Worm (Caenorhabditis elegans) whole organism, mixed stage, embryonic: ENCODE data around the gene F07B10.4.

Experiments used
- M03D4.4 ChIP-seq: sonication (generic microtip); optimal IDR thresholded peaks from 2 replicates; lab custom pipeline; 2017; ENCODE audit warnings: mild to moderate bottlenecking, missing genetic modification characterization, missing compliant biosample characterization
- bed-3 ChIP-seq: fragments of 200-800 bp; sonication (Bioruptor generic); optimal IDR thresholded peaks from 3 replicates; lab custom pipeline; 2018; ENCODE audit warnings: mild to moderate bottlenecking, missing genetic modification characterization, moderate library complexity, missing compliant biosample characterization
- blmp-1 ChIP-seq: fragments of 150-350 bp; optimal IDR thresholded peaks from 2 replicates; lab custom pipeline; 2014; ENCODE audit warnings: missing biosample characterization, missing genetic modification characterization
- ceh-39 ChIP-seq: fragments of 150-350 bp; optimal IDR thresholded peaks from 2 replicates; lab custom pipeline; 2014; ENCODE audit warnings: missing biosample characterization, missing genetic modification characterization
- ceh-43 ChIP-seq: fragments of 200-800 bp; sonication (Bioruptor generic); optimal IDR thresholded peaks from 2 replicates; lab custom pipeline; 2018; ENCODE audit warnings: mild to moderate bottlenecking, missing genetic modification characterization, moderate library complexity, missing compliant biosample characterization
- ceh-83 ChIP-seq: fragments of 200-800 bp; sonication (Bioruptor generic); optimal IDR thresholded peaks from 2 replicates; lab custom pipeline; 2018; ENCODE audit warnings: mild to moderate bottlenecking, missing genetic modification characterization, missing compliant biosample characterization
- ces-1 ChIP-seq: fragments of 150-350 bp; optimal IDR thresholded peaks from 2 replicates; lab custom pipeline; 2014; ENCODE audit warnings: missing biosample characterization, missing genetic modification reagents, missing genetic modification characterization
- cnd-1 ChIP-seq: fragments of 200-800 bp; sonication (Bioruptor generic); optimal IDR thresholded peaks from 2 replicates; lab custom pipeline; 2018; ENCODE audit warnings: mild to moderate bottlenecking, missing genetic modification characterization, missing compliant biosample characterization
- drap-1 ChIP-seq: fragments of 200-800 bp; sonication (Bioruptor generic); optimal IDR thresholded peaks from 3 replicates; lab custom pipeline; 2018; ENCODE audit warnings: mild to moderate bottlenecking, missing genetic modification characterization, missing compliant biosample characterization
- elt-1 ChIP-seq: sonication (generic microtip); optimal IDR thresholded peaks from 2 replicates; lab custom pipeline; 2017; ENCODE audit warnings: missing genetic modification characterization, mild to moderate bottlenecking, missing compliant biosample characterization, antibody characterized with exemption, moderate library complexity, borderline replicate concordance; ENCODE audit not compliant: insufficient read depth
- elt-3 ChIP-seq: fragments of 150-350 bp; optimal IDR thresholded peaks from 2 replicates; lab custom pipeline; 2014; ENCODE audit warnings: missing biosample characterization, missing genetic modification characterization
- flh-1 ChIP-seq: fragments of 200-800 bp; sonication (Bioruptor generic); optimal IDR thresholded peaks from 2 replicates; lab custom pipeline; 2018; ENCODE audit warnings: mild to moderate bottlenecking, missing genetic modification characterization, moderate library complexity, missing compliant biosample characterization
- ham-2 ChIP-seq: fragments of 200-800 bp; sonication (Bioruptor generic); optimal IDR thresholded peaks from 2 replicates; lab custom pipeline; 2018; ENCODE audit warnings: mild to moderate bottlenecking, missing genetic modification characterization, missing compliant biosample characterization
- hlh-1 ChIP-seq: fragments of 150-350 bp; optimal IDR thresholded peaks from 2 replicates; lab custom pipeline; 2014; ENCODE audit warnings: missing biosample characterization, missing genetic modification reagents, missing genetic modification characterization
- lin-13 ChIP-seq: fragments of 150-350 bp; optimal IDR thresholded peaks from 2 replicates; lab custom pipeline; 2014; ENCODE audit warnings: missing biosample characterization, missing genetic modification characterization
- lin-32 ChIP-seq: fragments of 200-800 bp; sonication (Bioruptor generic); optimal IDR thresholded peaks from 2 replicates; lab custom pipeline; 2018; ENCODE audit warnings: mild to moderate bottlenecking, missing genetic modification characterization, missing compliant biosample characterization
- lsy-2 ChIP-seq: fragments of 150-350 bp; optimal IDR thresholded peaks from 2 replicates; lab custom pipeline; 2014; ENCODE audit warnings: missing biosample characterization, missing genetic modification characterization
- mab-5 ChIP-seq: fragments of 150-350 bp; optimal IDR thresholded peaks from 2 replicates; lab custom pipeline; 2014; ENCODE audit warnings: missing biosample characterization, missing genetic modification characterization
- mep-1 ChIP-seq: fragments of 150-350 bp; optimal IDR thresholded peaks from 2 replicates; lab custom pipeline; 2017; ENCODE audit warnings: missing biosample characterization, missing genetic modification reagents, missing genetic modification characterization, inconsistent platforms
- mls-2 ChIP-seq: sonication (generic microtip); optimal IDR thresholded peaks from 2 replicates; lab custom pipeline; 2016; ENCODE audit warnings: mild to moderate bottlenecking, missing genetic modification characterization, moderate library complexity, missing compliant biosample characterization
- nhr-12 ChIP-seq: fragments of 150-350 bp; optimal IDR thresholded peaks from 2 replicates; lab custom pipeline; 2014; ENCODE audit warnings: missing biosample characterization, missing genetic modification characterization
- nhr-2 ChIP-seq: fragments of 150-350 bp; optimal IDR thresholded peaks from 2 replicates; lab custom pipeline; 2014; ENCODE audit warnings: missing biosample characterization, missing genetic modification characterization
- nhr-237 ChIP-seq: fragments of 150-350 bp; optimal IDR thresholded peaks from 2 replicates; lab custom pipeline; 2014; ENCODE audit warnings: missing biosample characterization, missing genetic modification characterization
- nhr-28 ChIP-seq: fragments of 150-350 bp; optimal IDR thresholded peaks from 2 replicates; lab custom pipeline; 2014; ENCODE audit warnings: missing biosample characterization, missing genetic modification characterization
- nhr-76 ChIP-seq: sonication (generic microtip); optimal IDR thresholded peaks from 2 replicates; lab custom pipeline; 2017; ENCODE audit warnings: missing biosample characterization, missing genetic modification characterization
- pha-4 ChIP-seq: fragments of 150-350 bp; optimal IDR thresholded peaks from 2 replicates; lab custom pipeline; 2018; ENCODE audit warnings: missing biosample characterization, missing genetic modification reagents, missing genetic modification characterization
- sem-2 ChIP-seq: fragments of 200-800 bp; sonication (Bioruptor generic); optimal IDR thresholded peaks from 2 replicates; lab custom pipeline; 2018; ENCODE audit warnings: mild to moderate bottlenecking, missing genetic modification characterization, missing compliant biosample characterization
- snpc-4 ChIP-seq: fragments of 150-350 bp; optimal IDR thresholded peaks from 2 replicates; lab custom pipeline; 2014; ENCODE audit warnings: missing biosample characterization, missing genetic modification characterization
- sptf-1 ChIP-seq: sonication (generic microtip); optimal IDR thresholded peaks from 2 replicates; lab custom pipeline; 2017; ENCODE audit warnings: mild to moderate bottlenecking, missing genetic modification characterization, moderate library complexity, missing compliant biosample characterization
- tbx-8 ChIP-seq: fragments of 200-800 bp; sonication (Bioruptor generic); optimal IDR thresholded peaks from 2 replicates; lab custom pipeline; 2018; ENCODE audit warnings: mild to moderate bottlenecking, missing genetic modification characterization, moderate library complexity, missing compliant biosample characterization
- unc-120 ChIP-seq: sonication (generic microtip); optimal IDR thresholded peaks from 2 replicates; lab custom pipeline; 2017; ENCODE audit warnings: missing genetic modification characterization, missing compliant biosample characterization; ENCODE audit not compliant: poor library complexity, severe bottlenecking
- unc-39 ChIP-seq: fragments of 150-350 bp; optimal IDR thresholded peaks from 2 replicates; lab custom pipeline; 2014; ENCODE audit warnings: missing biosample characterization, missing genetic modification characterization
- unc-62 ChIP-seq: fragments of 150-350 bp; optimal IDR thresholded peaks from 2 replicates; lab custom pipeline; 2014; ENCODE audit warnings: missing biosample characterization, missing genetic modification reagents, missing genetic modification characterization
- zip-8 ChIP-seq: fragments of 150-350 bp; optimal IDR thresholded peaks from 2 replicates; lab custom pipeline; 2014; ENCODE audit warnings: missing biosample characterization, missing genetic modification characterization
- ztf-11 ChIP-seq: fragments of 150-350 bp; optimal IDR thresholded peaks from 2 replicates; lab custom pipeline; 2014; ENCODE audit warnings: missing biosample characterization, missing genetic modification characterization

The F07B10.4 gene

ce11 chrV:11231177-11231576, 31.7 kb downstream of the F07B10.4 start:
- no peak for TF ChIP-seq nhr-237 (tag; lab: Kevin White, UChicago)
- TF ChIP-seq mep-1 (tag; lab: Kevin White, UChicago), result no peak
- no peak for TF ChIP-seq zip-8 (tag; lab: Kevin White, UChicago)
- TF ChIP-seq blmp-1 (tag; lab: Kevin White, UChicago), result no peak
- TF ChIP-seq ztf-11, result no peak

ce11 chrV:11228653-11229173, 34.2 kb downstream of the F07B10.4 start, which contains the start of gene pqn-70:
TSS of gene pqn-70 (minus strand) at chrV:11228703.
- TF ChIP-seq ham-2 (GFP tag; lab: Kevin White, UChicago) (no peak), flh-1 (GFP tag; lab: Kevin White, UChicago) (no peak), sptf-1 (tag; lab: Kevin White, UChicago) (no peak), mab-5 (no peak), lsy-2 (tag; lab: Kevin White, UChicago) (peak; percentile 50), ceh-83 (GFP tag; lab: Kevin White, UChicago) (peak; percentile 62), lin-13 (peak; percentile 66), elt-3 (tag; lab: Kevin White, UChicago) (peak; percentile 1), nhr-28 (tag; lab: Kevin White, UChicago) (no peak), ceh-39 (tag; lab: Kevin White, UChicago) (peak; percentile 92), M03D4.4 (tag; lab: Kevin White, UChicago) (peak; percentile 26), ces-1 (GFP tag; lab: Kevin White, UChicago) (peak; percentile 86), elt-1 (no peak), mep-1 (tag; lab: Kevin White, UChicago) (peak; percentile 91), sem-2 (no peak), bed-3 (GFP tag; lab: Kevin White, UChicago) (no peak), ceh-43 (GFP tag; lab: Kevin White, UChicago) (no peak), tbx-8 (GFP tag; lab: Kevin White, UChicago) (no peak), lin-32 (GFP tag; lab: Kevin White, UChicago) (no peak), zip-8 (tag; lab: Kevin White, UChicago) (no peak), blmp-1 (tag; lab: Kevin White, UChicago) (no peak), pha-4 (tag; lab: Kevin White, UChicago) (peak; percentile 44), mls-2 (peak; percentile 25), unc-120 (peak; percentile 98), unc-39 (no peak), drap-1 (peak; percentile 28), nhr-76 (tag; lab: Kevin White, UChicago) (no peak), nhr-237 (tag; lab: Kevin White, UChicago) (peak; percentile 5), nhr-12 (tag; lab: Kevin White, UChicago) (peak; percentile 8), cnd-1 (tag; lab: Kevin White, UChicago) (no peak), snpc-4 (tag; lab: Kevin White, UChicago) (no peak), ztf-11 (no peak), nhr-2 (tag; lab: Kevin White, UChicago) (peak; percentile 5), hlh-1 (tag; lab: Kevin White, UChicago) (no peak), unc-62 (GFP tag; lab: Kevin White, UChicago) (no peak)

- peak; percentile 84 for TF ChIP-seq unc-62 (GFP tag; lab: Kevin White, UChicago)
- peak; percentile 68 for TF ChIP-seq hlh-1 (tag; lab: Kevin White, UChicago)
- no peak for TF ChIP-seq snpc-4 (tag; lab: Kevin White, UChicago)
These were observed 36.9 kb downstream of the F07B10.4 start, which contains the start of gene bgal-1 for ce11 chrV:11225981-11226380. TSS of gene bgal-1 (minus strand) at chrV:11226018.

- no peak for TF ChIP-seq lin-13
- TF ChIP-seq sptf-1 (tag; lab: Kevin White, UChicago), result no peak
- TF ChIP-seq lsy-2 (tag; lab: Kevin White, UChicago), result no peak
- TF ChIP-seq bed-3 (GFP tag; lab: Kevin White, UChicago), result no peak
- no peak for TF ChIP-seq sem-2
- no peak for TF ChIP-seq zip-8 (tag; lab: Kevin White, UChicago)
- no peak for TF ChIP-seq nhr-2 (tag; lab: Kevin White, UChicago)
- no peak for TF ChIP-seq elt-3 (tag; lab: Kevin White, UChicago)
- no peak for TF ChIP-seq unc-62 (GFP tag; lab: Kevin White, UChicago)
- TF ChIP-seq mab-5, result no peak
- no peak for TF ChIP-seq unc-39
- TF ChIP-seq ceh-43 (GFP tag; lab: Kevin White, UChicago), result no peak
- no peak for TF ChIP-seq mep-1 (tag; lab: Kevin White, UChicago)
- no peak for TF ChIP-seq nhr-28 (tag; lab: Kevin White, UChicago)
- TF ChIP-seq ceh-39 (tag; lab: Kevin White, UChicago), result no peak
- TF ChIP-seq M03D4.4 (tag; lab: Kevin White, UChicago), result no peak
- TF ChIP-seq ham-2 (GFP tag; lab: Kevin White, UChicago), result no peak
- no peak for TF ChIP-seq ztf-11
- no peak for TF ChIP-seq unc-120
These were observed 39.2 kb downstream of the F07B10.4 start for ce11 chrV:11223698-11224097.
